Fruit fly (Drosophila melanogaster) whole organism, larva: ENCODE data around the gene Pif1.

ENCODE experiments used
- noc ChIP-seq: fragments of 200-800 bp; sonication (Bioruptor generic); optimal IDR thresholded peaks from 3 replicates; lab custom pipeline; 2019; ENCODE audit warnings: missing biosample characterization, mild to moderate bottlenecking, missing genetic modification characterization, moderate library complexity

Pif1 gene

DNA sequence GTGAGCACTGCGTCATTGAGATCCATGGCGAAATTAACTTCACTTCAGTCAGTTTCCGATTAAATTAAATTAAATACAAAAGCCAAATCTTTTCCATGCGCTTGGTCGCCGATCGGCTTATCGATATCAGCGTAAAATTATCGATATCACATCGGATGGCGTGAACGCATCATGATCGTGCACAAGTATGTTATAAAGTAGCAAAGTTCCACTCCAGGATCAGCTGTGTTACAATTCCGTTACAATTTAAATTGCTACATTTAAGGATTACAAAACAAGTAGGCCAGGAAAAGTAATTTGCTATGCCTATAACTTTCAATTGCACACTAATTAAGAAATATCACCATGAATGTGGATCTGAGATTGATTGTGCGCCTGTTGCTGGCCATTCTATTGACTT is at the start of gene Pif1, which contains the start of gene CG31776:
Gene Pif1 (minus strand): TSS at position 136 of the 400 bp plus-strand sequence.
Gene CG31776 (plus strand): TSS at position 314 of the 400 bp plus-strand sequence.
- no peak for TF ChIP-seq noc (tag; lab: Kevin White, UChicago)

DNA sequence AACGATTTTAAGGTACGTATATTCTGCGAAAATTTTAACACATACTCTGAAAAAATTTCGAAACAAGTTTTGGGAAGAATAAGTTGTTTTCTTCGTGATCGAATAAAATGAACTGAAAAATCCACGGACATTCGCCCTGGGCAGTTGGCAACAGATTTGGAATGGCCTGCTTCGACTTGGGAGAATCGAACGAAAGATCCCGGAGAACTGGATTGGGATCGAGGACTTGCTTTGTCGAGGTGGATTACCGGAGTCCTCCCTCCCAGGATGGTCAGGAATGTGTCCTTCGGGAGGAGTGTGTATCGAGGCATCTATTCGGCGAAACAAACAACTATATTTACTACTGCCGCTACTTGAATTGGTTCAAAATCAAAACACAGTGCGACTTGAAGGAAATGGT is 49.7 kb upstream of the Pif1 start, which contains the start of the genes CG3213 and CG8851:
Gene CG3213 (minus strand): TSS at position 101 of the 400 bp plus-strand sequence.
Gene CG8851 (plus strand): TSS at position 127 of the 400 bp plus-strand sequence.
- no peak for TF ChIP-seq noc (tag; lab: Kevin White, UChicago)

DNA sequence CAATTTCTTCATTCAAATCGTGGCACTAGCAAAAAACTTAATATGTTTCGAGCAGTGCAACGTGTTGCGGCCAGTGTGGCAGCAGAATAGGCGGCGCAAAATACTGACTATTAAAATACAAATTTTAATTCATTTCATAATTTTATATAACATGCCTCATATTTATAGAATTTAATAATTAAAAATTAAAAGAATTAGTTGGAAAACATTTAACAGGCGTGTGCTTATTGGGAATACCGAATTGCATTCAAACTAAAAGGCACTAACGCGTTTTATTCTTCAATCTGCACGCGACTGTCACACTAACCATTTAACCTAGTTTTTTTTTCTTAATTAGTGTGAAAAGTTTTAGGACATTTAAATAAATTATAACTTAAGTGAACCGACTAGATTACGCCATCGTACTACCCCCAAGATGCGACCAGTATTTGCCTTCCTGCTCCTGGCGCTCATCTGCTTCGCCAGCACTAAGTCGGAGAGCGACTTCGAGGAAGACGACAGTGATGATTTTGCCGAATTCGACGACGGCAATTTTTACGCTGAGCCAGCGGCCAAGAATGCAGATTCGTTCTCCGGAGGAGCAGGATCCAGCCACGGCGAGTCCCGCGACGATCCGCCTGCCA is 44.9 kb upstream of the Pif1 start, which contains the start of the genes LeuRS and CG17593:
Gene LeuRS (minus strand): TSS at position 88 of the 623 bp plus-strand sequence.
Gene CG17593 (plus strand): TSS at position 304 of the 623 bp plus-strand sequence.
- TF ChIP-seq noc (tag; lab: Kevin White, UChicago): no peak

DNA sequence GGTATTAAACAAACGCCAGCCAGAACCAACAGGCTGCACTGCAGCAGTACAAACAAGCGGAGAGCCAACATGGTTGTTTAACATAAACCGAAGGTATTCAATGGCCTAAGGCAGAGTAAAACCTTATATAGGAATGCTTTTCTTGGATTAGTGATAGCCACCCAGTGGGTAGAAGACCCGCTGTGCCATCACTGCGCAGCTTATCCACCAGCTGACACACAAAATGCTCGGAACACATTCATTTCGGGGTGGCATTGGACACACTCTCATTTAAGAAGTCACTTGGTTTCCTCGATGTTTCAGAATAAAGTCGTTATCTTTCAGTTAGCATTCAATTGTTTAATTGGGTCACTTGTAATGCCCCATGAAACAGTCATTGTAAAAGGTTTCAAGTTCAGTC is 40.2 kb upstream of the Pif1 start, which contains the start of gene CG31954:
Gene CG31954 (minus strand): TSS at position 101 of the 400 bp plus-strand sequence.
- no peak for TF ChIP-seq noc (tag; lab: Kevin White, UChicago)

DNA sequence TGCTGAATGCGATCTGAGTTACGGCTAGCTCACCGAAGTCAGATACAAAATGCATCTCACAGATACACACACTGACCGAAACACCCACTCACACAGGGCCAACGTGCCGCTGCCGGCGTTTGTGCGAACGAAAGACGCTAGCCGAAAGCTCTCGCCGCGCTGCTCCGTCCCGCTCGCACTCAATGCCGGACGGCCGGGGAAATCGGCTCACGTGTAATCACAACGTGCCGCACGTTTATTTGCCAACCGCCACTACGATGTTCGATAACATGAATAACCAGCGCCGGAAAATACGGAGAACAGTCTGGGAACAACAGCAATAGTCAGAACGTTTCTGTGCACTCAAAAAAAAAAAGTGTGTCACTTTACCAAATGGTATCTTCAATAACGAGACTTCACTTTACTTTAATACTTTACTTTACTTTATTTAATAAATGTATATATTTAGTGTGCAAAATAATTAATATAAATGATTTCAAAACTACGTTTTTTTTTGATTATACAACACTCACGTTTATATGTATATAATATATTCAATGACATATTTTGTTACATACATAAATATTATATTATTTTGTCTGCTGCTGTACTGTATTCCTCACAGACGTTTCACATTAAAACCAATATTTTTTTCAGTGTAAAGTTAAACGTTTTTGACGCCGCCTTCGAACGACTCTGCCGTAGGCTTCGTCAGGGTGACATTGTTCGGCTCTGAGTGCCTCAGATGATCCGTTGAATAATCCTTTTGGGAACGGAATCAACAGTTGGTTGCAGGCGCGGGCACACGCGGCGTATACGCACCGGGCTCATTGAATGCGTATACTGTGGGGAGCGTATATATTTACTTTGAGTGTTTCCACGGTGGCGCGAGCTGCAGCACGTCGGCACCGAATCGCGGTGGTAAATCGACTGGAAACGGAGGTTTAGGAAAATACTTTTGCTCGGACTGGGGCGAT is 37.7 kb upstream of the Pif1 start, which contains the start of gene tim:
Gene tim (minus strand): TSS at position 911 of the 956 bp plus-strand sequence.
- no peak for TF ChIP-seq noc (tag; lab: Kevin White, UChicago)

DNA sequence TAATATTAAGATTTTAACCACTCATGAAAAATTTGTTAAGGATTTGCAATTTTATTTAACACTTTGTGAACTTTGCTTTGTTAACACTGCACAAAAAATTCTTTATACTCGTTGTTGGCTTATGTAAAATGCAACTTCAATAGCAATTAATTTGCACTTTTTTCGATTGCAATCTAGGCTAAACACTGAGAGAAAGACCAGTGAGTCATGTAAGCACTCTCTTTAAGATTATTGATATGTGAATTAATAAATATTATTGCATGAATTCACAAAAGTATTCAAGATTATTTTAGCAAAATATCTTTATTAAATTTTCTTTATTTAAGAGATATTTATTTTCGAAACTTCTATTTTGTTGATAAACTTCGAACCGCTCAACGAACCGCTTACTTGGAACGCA is 37.0 kb upstream of the Pif1 start:
- no peak for TF ChIP-seq noc (tag; lab: Kevin White, UChicago)

DNA sequence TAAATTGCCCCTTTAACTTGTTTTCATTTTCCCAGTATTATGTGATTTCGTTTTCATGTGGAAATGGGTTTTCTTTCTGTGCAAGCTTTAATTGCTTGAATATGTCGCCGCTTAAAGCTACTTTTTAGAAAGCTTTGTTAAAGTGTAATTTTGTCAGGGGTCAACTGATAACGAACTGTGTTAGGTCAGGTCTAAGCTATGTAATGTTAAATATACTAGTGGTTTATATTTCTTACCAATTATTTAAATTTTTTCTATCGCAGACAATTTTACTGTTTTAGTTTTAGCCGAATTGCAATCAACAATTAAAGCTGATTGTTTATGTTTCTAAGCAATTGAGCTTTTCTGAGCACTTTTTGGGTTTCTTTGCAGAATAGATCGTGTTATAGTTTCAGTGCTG is 36.5 kb upstream of the Pif1 start:
- no peak for TF ChIP-seq noc (tag; lab: Kevin White, UChicago)

DNA sequence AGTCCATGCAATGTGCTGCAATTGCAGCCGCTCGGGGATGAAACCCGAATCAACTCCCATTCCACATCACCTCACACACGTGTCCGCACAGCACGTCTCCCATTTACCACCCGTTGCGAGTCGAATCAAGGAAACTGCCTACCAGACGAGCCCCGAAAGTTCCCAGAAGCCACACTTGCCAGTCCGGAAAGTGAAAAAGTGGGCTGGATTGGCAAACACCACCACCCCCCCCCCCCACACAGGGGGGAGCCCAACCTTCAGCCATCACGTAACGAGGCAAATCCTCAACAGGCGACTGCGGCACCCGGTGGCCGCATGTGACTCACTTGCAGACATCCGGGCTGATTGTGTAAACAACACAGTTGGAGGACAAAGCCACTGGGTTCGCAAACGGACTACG is 35.0 kb upstream of the Pif1 start:
- no peak for TF ChIP-seq noc (tag; lab: Kevin White, UChicago)

DNA sequence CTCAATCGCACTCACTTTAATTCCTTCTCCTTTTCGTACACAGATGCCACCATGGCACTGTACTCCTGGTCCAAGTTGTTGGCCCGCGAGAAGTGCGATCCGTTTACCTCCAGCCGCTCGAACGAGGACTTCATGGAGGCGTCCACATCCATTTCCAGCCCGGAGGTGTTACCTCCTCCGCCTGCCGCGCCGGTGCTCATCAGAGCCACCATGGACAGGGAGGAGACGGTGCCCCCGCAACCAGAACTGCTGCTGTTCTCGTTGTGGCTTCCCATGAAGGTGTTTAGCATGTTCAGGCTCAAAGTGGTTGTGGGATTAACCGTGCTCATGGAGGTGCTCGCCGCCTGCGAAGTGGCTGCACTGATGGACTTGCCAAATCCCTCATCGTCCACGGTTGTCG is 25.7 kb upstream of the Pif1 start:
- TF ChIP-seq noc (tag; lab: Kevin White, UChicago): no peak

DNA sequence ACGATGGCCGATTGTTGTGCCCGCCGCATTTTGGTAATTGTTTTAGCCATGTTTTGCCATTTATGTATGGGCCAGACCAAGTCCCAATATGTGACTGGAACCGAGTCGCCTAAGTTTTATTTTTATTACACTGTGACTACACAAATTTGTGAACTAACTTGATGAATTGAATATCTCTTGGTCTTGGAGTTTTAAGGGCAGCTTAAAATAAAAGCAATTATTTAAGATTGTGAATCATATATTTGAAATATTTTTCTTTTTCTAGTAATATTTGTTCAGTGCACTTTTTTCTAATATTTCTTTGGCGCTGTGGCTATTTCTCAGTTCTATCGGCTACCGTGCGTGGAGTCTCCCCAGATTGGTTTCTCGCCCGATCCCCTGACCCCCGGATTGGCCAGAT is 23.7 kb upstream of the Pif1 start:
- TF ChIP-seq noc (tag; lab: Kevin White, UChicago): no peak

DNA sequence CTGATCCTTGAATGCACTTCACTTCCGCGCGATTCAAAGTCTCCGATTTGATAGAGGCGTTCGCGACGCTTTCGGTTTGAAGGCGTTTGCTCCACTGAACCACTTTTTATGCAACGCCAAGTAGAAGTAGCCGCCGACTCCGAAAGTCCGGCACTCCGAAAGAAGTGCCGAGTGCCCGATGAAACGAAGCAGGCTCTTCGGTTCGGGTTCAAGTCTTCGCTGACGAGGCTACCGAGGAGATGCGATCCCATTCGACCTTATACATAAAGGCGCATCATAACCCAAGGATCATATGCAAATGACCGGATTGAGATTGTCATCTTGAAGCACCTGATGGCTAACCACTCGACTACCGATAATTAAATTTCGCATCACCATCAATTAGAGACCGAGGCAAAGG is 21.2 kb upstream of the Pif1 start, which contains the start of gene CG15414:
Gene CG15414 (minus strand): TSS at position 101 of the 400 bp plus-strand sequence.
- no peak for TF ChIP-seq noc (tag; lab: Kevin White, UChicago)

DNA sequence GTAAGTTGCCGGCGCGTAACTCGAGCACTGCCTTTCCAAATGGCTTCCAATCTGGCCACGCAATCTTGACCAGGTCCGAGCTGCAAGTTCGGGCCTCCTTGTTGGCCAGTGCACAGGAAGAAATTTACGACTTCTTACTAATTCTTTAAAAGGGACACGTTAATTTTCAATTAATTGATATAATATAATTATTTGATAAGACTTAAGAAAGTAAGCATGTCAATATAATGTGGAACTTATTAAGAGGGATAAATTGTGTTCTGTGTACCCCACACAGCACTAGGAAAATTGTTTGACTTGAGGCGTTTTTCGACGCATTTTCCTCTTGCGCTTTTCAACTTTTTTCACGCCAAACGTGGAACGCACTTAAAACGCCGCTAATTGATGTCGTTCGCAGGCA is 15.7 kb upstream of the Pif1 start:
- TF ChIP-seq noc (tag; lab: Kevin White, UChicago): no peak

DNA sequence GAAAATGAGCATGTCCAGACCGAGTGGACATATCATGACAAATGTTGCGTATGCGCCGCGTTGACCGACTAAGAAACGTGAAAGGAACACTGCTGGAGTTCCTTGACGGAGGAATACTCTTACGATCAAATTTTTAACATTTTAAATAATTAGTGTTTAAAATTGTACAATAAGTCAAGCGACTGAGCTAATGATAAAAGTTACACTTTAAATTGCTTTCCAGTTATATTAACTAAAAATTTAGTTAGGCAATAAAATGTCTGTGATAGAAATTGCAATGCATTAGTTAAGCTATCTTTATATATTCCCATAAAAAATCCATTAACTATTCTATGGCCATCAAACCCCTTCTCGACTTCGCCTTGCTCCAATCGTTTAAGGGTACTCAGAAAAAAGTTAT is 15.0 kb upstream of the Pif1 start:
- TF ChIP-seq noc (tag; lab: Kevin White, UChicago): no peak

DNA sequence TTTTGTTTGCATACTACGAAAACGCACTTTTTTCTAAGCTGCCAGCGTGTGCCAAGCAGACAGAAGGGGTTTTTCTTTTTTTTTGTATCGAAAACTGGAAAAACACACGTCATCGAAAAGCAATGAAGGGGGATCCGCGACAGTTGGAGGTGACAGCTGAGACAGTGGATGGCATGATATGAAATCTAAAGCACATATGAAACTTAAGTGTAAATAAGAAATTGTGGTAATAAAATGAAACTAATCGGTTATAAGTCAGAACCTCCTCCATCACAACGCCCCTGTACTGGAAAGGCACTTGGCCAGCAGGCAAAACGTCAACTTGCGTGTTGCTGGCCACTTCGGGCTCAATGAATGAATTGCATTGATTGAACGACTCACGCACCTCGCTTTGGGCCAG is 13.9 kb upstream of the Pif1 start:
- no peak for TF ChIP-seq noc (tag; lab: Kevin White, UChicago)

DNA sequence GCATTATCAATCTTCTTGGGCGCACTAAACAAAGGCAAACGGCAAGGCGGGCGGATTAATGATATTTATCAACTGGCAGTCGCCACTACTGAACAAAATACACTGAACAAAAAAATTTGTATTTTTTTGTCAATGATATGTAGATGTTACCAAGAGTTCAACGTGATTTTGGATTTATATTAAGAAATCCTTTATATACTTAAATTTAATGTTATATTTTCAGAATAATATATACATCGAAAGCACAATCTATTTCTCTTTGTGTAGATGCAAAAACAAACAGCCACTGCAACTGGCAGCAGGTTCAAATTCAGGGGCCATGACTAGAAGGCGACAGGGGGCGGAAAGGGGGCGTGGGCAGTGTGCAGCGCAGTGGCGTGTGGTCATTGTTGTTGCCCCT is 12.9 kb upstream of the Pif1 start:
- no peak for TF ChIP-seq noc (tag; lab: Kevin White, UChicago)

DNA sequence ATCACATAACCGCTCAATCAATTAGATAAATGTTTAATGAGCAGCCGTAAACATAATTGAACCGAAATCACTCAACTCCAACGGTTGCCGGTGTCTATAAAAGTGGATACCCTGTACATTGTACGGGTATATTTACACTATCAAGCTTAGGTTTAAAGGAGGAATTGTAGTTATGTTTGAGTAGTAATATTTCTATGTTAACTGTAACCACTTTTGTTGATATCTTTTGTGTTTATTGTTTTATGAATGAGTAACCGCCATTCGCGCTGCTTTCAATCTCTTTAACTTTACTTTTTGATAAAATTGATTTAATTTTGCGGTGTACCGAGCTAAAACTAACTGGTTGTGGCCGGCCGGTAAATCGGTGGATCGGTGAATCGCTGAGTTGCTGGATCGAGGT is 12.2 kb upstream of the Pif1 start:
- no peak for TF ChIP-seq noc (tag; lab: Kevin White, UChicago)
